Fruit fly (Drosophila melanogaster): ENCODE measurements around the gene CRMP.

DNA sequence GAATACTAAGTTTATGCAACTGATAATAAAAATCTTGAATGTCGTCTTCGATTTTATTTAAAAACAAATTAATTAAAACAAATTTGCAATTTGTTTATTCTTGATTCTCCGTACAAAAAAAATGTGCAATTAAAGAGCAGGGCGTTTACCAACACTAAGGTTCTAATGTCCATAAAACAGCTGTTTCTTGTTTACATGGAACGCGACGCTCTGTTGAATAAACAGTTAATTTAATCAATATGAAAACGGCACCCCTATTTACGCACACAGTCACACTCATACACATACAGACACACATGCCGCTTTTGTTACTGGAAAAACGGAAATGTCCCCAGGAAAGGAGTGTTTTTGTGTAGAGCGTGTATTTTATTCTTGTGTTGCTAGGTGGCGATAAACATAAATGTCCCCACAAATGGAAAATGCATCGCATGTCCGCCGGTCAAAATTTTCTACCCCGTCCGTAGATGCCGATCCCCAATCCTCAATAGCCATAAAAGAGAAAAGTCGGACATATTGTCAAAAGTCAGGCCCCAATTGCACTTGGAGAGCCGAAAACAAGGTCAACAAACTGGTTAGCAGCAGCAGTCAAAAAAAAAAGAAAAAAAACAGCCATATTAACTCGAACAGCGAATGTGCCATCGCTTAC, 52.2 kb downstream of the CRMP start:
- TF ChIP-seq insv (GFP tag; optimal IDR thresholded peaks at IDR 0.05) (peak in 1 of 2 experiments; percentile 82), cato (GFP tag; optimal IDR thresholded peaks at IDR 0.05; ENCODE audit: borderline replicate concordance) (peak; percentile 54), Chrac-16 (GFP tag; optimal IDR thresholded peaks at IDR 0.05) (peak; percentile 38), CG6689 (GFP tag; IDR thresholded peaks at IDR 0.05) (no peak), Hey (tag; optimal IDR thresholded peaks at IDR 0.05) (peak; percentile 81), Eip74EF (GFP tag; optimal IDR thresholded peaks at IDR 0.05) (peak in 1 of 2 experiments; percentile 34), CG17802 (tag; optimal IDR thresholded peaks at IDR 0.05) (no peak), usp (GFP tag; optimal IDR thresholded peaks at IDR 0.05) (no peak), CG15514 (GFP tag; optimal IDR thresholded peaks at IDR 0.05) (peak; percentile 77), pita (GFP tag; optimal IDR thresholded peaks at IDR 0.05) (no peak)
